Fruit fly (Drosophila melanogaster) whole organism, embryonic: ENCODE results near the gene Sodh1.

Experiments used
- ATbp ChIP-seq: fragments of 200-800 bp; sonication (Bioruptor generic); optimal IDR thresholded peaks from 2 replicates; lab custom pipeline; 2017; ENCODE audit warnings: missing biosample characterization, mild to moderate bottlenecking, missing genetic modification characterization, missing genetic modification reagents
- B-H1 ChIP-seq: fragments of 200-800 bp; sonication (Bioruptor generic); IDR thresholded peaks from 3 replicates; pipeline ENCODE4 v1.3.6; 2022; ENCODE audit warnings: missing biosample characterization, missing genetic modification characterization
- CG10462 ChIP-seq: fragments of 200-800 bp; sonication (Bioruptor generic); optimal IDR thresholded peaks from 2 replicates; lab custom pipeline; 2016; ENCODE audit warnings: missing biosample characterization, missing genetic modification characterization
- CG11093 ChIP-seq: fragments of 200-800 bp; sonication (Bioruptor generic); IDR thresholded peaks from 3 replicates; pipeline ENCODE4 v1.3.6; 2022; ENCODE audit warnings: missing biosample characterization, missing genetic modification characterization
- CG11560 ChIP-seq: fragments of 200-800 bp; sonication (Bioruptor generic); IDR thresholded peaks from 3 replicates; pipeline ENCODE4 v1.3.6; 2022; ENCODE audit warnings: missing biosample characterization, missing genetic modification characterization
- CG12071 ChIP-seq: fragments of 200-800 bp; sonication (Bioruptor generic); optimal IDR thresholded peaks from 3 replicates; lab custom pipeline; 2018; ENCODE audit warnings: missing biosample characterization, mild to moderate bottlenecking, missing genetic modification characterization
- CG12659 ChIP-seq: fragments of 200-800 bp; sonication (Bioruptor generic); optimal IDR thresholded peaks from 3 replicates; lab custom pipeline; 2017; ENCODE audit warnings: mild to moderate bottlenecking, missing biosample characterization, missing genetic modification reagents, missing genetic modification characterization
- CG1602 ChIP-seq: fragments of 200-800 bp; sonication (Bioruptor generic); optimal IDR thresholded peaks from 3 replicates; lab custom pipeline; 2016; ENCODE audit warnings: missing biosample characterization, missing genetic modification characterization
- CG1647 ChIP-seq: fragments of 200-800 bp; sonication (Bioruptor generic); optimal IDR thresholded peaks from 3 replicates; lab custom pipeline; 2016; ENCODE audit warnings: missing biosample characterization, missing genetic modification characterization
- CG16813 ChIP-seq: fragments of 200-800 bp; sonication (Bioruptor generic); IDR thresholded peaks from 3 replicates; pipeline ENCODE4 v1.3.6; 2022; ENCODE audit warnings: missing biosample characterization, missing genetic modification characterization; ENCODE audit not compliant: partially characterized antibody
- CG18011 ChIP-seq: fragments of 200-800 bp; sonication (Bioruptor generic); optimal IDR thresholded peaks from 2 replicates; lab custom pipeline; 2017; ENCODE audit warnings: missing biosample characterization, missing genetic modification characterization, mild to moderate bottlenecking, moderate library complexity, missing genotype
- CG18764 ChIP-seq: fragments of 200-800 bp; sonication (Bioruptor generic); optimal IDR thresholded peaks from 3 replicates; lab custom pipeline; 2016; ENCODE audit warnings: missing biosample characterization, missing genetic modification characterization
- CG2116 ChIP-seq: fragments of 200-800 bp; sonication (Bioruptor generic); optimal IDR thresholded peaks from 3 replicates; lab custom pipeline; 2018; ENCODE audit warnings: missing biosample characterization, mild to moderate bottlenecking, missing genetic modification characterization
- CG2678 ChIP-seq: fragments of 200-800 bp; sonication (Bioruptor generic); optimal IDR thresholded peaks from 3 replicates; lab custom pipeline; 2019; ENCODE audit warnings: missing biosample characterization, mild to moderate bottlenecking, missing genetic modification characterization, moderate library complexity
- CG31365 ChIP-seq: fragments of 200-800 bp; sonication (Bioruptor generic); optimal IDR thresholded peaks from 2 replicates; lab custom pipeline; 2018; ENCODE audit warnings: missing biosample characterization, mild to moderate bottlenecking, missing genetic modification characterization
- CG32772 ChIP-seq: fragments of 200-800 bp; sonication (Bioruptor generic); IDR thresholded peaks from 2 replicates; pipeline ENCODE4 v1.3.6; 2022; ENCODE audit warnings: missing biosample characterization, missing genetic modification characterization
- CG3407 ChIP-seq: fragments of 200-800 bp; sonication (Bioruptor generic); optimal IDR thresholded peaks from 2 replicates; lab custom pipeline; 2018; ENCODE audit warnings: missing biosample characterization, mild to moderate bottlenecking, missing genetic modification characterization
- CG34422 ChIP-seq: fragments of 200-800 bp; sonication (Bioruptor generic); IDR thresholded peaks from 3 replicates; pipeline ENCODE4 v1.3.6; 2022; ENCODE audit warnings: missing biosample characterization, missing genetic modification characterization
- CG3726 ChIP-seq: fragments of 200-800 bp; sonication (Bioruptor generic); IDR thresholded peaks from 3 replicates; pipeline ENCODE4, ENCODE4 v1.3.6; 2022; ENCODE audit warnings: missing biosample characterization, missing genetic modification characterization
- CG4820 ChIP-seq: fragments of 200-800 bp; sonication (Bioruptor generic); optimal IDR thresholded peaks from 3 replicates; lab custom pipeline; 2016; ENCODE audit warnings: missing biosample characterization, missing genetic modification characterization
- CG4854 ChIP-seq: fragments of 200-800 bp; sonication (Bioruptor generic); optimal IDR thresholded peaks from 2 replicates; lab custom pipeline; 2016; ENCODE audit warnings: missing biosample characterization, missing genetic modification characterization, inconsistent platforms
- CG5245 ChIP-seq: fragments of 200-800 bp; sonication (Bioruptor generic); optimal IDR thresholded peaks from 3 replicates; lab custom pipeline; 2016; ENCODE audit warnings: missing biosample characterization, missing genetic modification characterization
- CG6175 ChIP-seq: fragments of 200-800 bp; sonication (Bioruptor generic); IDR thresholded peaks from 3 replicates; pipeline ENCODE4 v1.3.6; 2022; ENCODE audit warnings: missing biosample characterization, missing genetic modification characterization
- CG6654 ChIP-seq: fragments of 200-800 bp; sonication (Bioruptor generic); optimal IDR thresholded peaks from 2 replicates; lab custom pipeline; 2017; ENCODE audit warnings: missing biosample characterization, mild to moderate bottlenecking, missing genetic modification characterization
- CG9817 ChIP-seq: fragments of 200-800 bp; sonication (Bioruptor generic); optimal IDR thresholded peaks from 2 replicates; lab custom pipeline; 2018; ENCODE audit warnings: missing biosample characterization, mild to moderate bottlenecking, missing genetic modification characterization, moderate library complexity
- CTCF ChIP-seq: fragments of 200-800 bp; sonication (Bioruptor generic); optimal IDR thresholded peaks from 2 replicates; lab custom pipeline; 2017; ENCODE audit warnings: missing biosample characterization, mild to moderate bottlenecking, missing genetic modification characterization, moderate library complexity
- Doc3 ChIP-seq: fragments of 200-800 bp; sonication (Bioruptor generic); IDR thresholded peaks from 3 replicates; pipeline ENCODE4 v1.3.6; 2022; ENCODE audit warnings: missing biosample characterization, missing genetic modification characterization; ENCODE audit not compliant: partially characterized antibody
- E2f2 ChIP-seq: fragments of 200-800 bp; sonication (Bioruptor generic); IDR thresholded peaks from 2 replicates; pipeline ENCODE4 v1.3.6; 2022; ENCODE audit warnings: missing biosample characterization, missing genetic modification characterization
- Eip74EF ChIP-seq, 2 experiments: fragments of 200-800 bp in 1 of 2; fragments of >200 bp in 1 of 2; sonication (Bioruptor generic) in 1 of 2; optimal IDR thresholded peaks; 2 replicates each; lab custom pipeline; 2017 to 2019; ENCODE audit warnings: missing biosample characterization in 2 of 2, missing genetic modification characterization in 2 of 2, mild to moderate bottlenecking in 1 of 2, moderate library complexity in 1 of 2
- Ets65A ChIP-seq: fragments of 200-800 bp; sonication (Bioruptor generic); peaks from one replicate; lab custom pipeline; 2016; ENCODE audit warnings: missing biosample characterization, missing genetic modification characterization
- Fer3 ChIP-seq: fragments of 200-800 bp; sonication (Bioruptor generic); optimal IDR thresholded peaks from 2 replicates; lab custom pipeline; 2018; ENCODE audit warnings: missing biosample characterization, mild to moderate bottlenecking, missing genetic modification characterization, moderate library complexity
- Jarid2 ChIP-seq: fragments of 200-800 bp; sonication (Bioruptor generic); optimal IDR thresholded peaks from 3 replicates; lab custom pipeline; 2017; ENCODE audit warnings: mild to moderate bottlenecking, missing biosample characterization, missing genetic modification reagents, missing genetic modification characterization
- Lim3 ChIP-seq: fragments of 200-800 bp; sonication (Bioruptor generic); IDR thresholded peaks from 2 replicates; pipeline ENCODE4 v1.3.6; 2022; ENCODE audit warnings: missing biosample characterization, missing genetic modification characterization
- Lpt ChIP-seq: fragments of >200 bp; optimal IDR thresholded peaks from 2 replicates; lab custom pipeline; 2018; ENCODE audit warnings: missing biosample characterization, missing genetic modification characterization
- Med ChIP-seq: fragments of 200-800 bp; sonication (Bioruptor generic); peaks from one replicate; lab custom pipeline; 2016; ENCODE audit warnings: missing biosample characterization, missing genetic modification characterization, mild to moderate bottlenecking, inconsistent platforms, moderate library complexity
- Sin3A ChIP-seq: fragments of >200 bp; optimal IDR thresholded peaks from 2 replicates; lab custom pipeline; 2018
- Sox100B ChIP-seq: fragments of 200-800 bp; sonication (Bioruptor generic); optimal IDR thresholded peaks from 3 replicates; lab custom pipeline; 2018; ENCODE audit warnings: missing biosample characterization, mild to moderate bottlenecking, missing genetic modification characterization
- crp ChIP-seq, 2 experiments: fragments of 200-800 bp; sonication (Bioruptor generic); optimal IDR thresholded peaks; 2 replicates in 1 of 2; 3 replicates in 1 of 2; lab custom pipeline; 2017; ENCODE audit warnings: missing biosample characterization in 2 of 2, missing genetic modification characterization in 2 of 2, mild to moderate bottlenecking in 1 of 2, moderate library complexity in 1 of 2
- ems ChIP-seq: fragments of 200-800 bp; sonication (Bioruptor generic); optimal IDR thresholded peaks from 3 replicates; lab custom pipeline; 2016; ENCODE audit warnings: missing biosample characterization, missing genetic modification characterization
- eve ChIP-seq, 2 experiments: fragments of >200 bp; optimal IDR thresholded peaks; 2 replicates each; lab custom pipeline; 2017; ENCODE audit warnings: missing biosample characterization in 2 of 2, missing genetic modification characterization in 2 of 2
- gce ChIP-seq: fragments of 200-800 bp; sonication (Bioruptor generic); IDR thresholded peaks from 3 replicates; pipeline ENCODE4 v1.3.6; 2022; ENCODE audit warnings: missing biosample characterization, missing genetic modification characterization
- gsb-n ChIP-seq: fragments of 200-800 bp; sonication (Bioruptor generic); optimal IDR thresholded peaks from 3 replicates; lab custom pipeline; 2018; ENCODE audit warnings: missing biosample characterization, mild to moderate bottlenecking, missing genetic modification characterization
- lmd ChIP-seq: fragments of 200-800 bp; sonication (Bioruptor generic); IDR thresholded peaks from 2 replicates; pipeline ENCODE4 v1.3.6; 2022; ENCODE audit warnings: missing biosample characterization, missing genetic modification characterization
- nerfin-2 ChIP-seq: fragments of 200-800 bp; sonication (Bioruptor generic); IDR thresholded peaks from 2 replicates; pipeline ENCODE4 v1.3.6; 2022; ENCODE audit warnings: missing biosample characterization, missing genetic modification characterization; ENCODE audit not compliant: partially characterized antibody
- nmo ChIP-seq: fragments of 200-800 bp; sonication (Bioruptor generic); optimal IDR thresholded peaks from 2 replicates; lab custom pipeline; 2018; ENCODE audit warnings: missing biosample characterization, mild to moderate bottlenecking, missing genetic modification characterization, moderate library complexity
- pho ChIP-seq: fragments of 200-800 bp; sonication (Bioruptor generic); optimal IDR thresholded peaks from 2 replicates; lab custom pipeline; 2016; ENCODE audit warnings: missing biosample characterization, missing genetic modification characterization
- prd ChIP-seq, 3 experiments: fragments of >200 bp in 2 of 3; fragments of 200-800 bp in 1 of 3; sonication (Bioruptor generic) in 1 of 3; optimal IDR thresholded peaks in 2 of 3; IDR thresholded peaks in 1 of 3; 2 replicates in 2 of 3; 3 replicates in 1 of 3; pipeline versions ENCODE4 v1.3.6 to Lab custom; 2017 to 2022; ENCODE audit warnings: missing biosample characterization in 1 of 3, missing genetic modification characterization in 1 of 3
- pzg ChIP-seq: fragments of 200-800 bp; sonication (Bioruptor generic); optimal IDR thresholded peaks from 3 replicates; lab custom pipeline; 2018; ENCODE audit warnings: missing biosample characterization, mild to moderate bottlenecking, missing genetic modification characterization, moderate library complexity
- rib ChIP-seq: fragments of 200-800 bp; sonication (Bioruptor generic); IDR thresholded peaks from 2 replicates; pipeline ENCODE4 v1.3.6; 2022; ENCODE audit warnings: missing biosample characterization, missing genetic modification characterization
- tx ChIP-seq: fragments of 200-800 bp; sonication (Bioruptor generic); optimal IDR thresholded peaks from 2 replicates; lab custom pipeline; 2016; ENCODE audit warnings: missing biosample characterization, missing genetic modification characterization
- unpg ChIP-seq: fragments of 200-800 bp; sonication (Bioruptor generic); optimal IDR thresholded peaks from 3 replicates; lab custom pipeline; 2018; ENCODE audit warnings: missing biosample characterization, mild to moderate bottlenecking, missing genetic modification characterization, moderate library complexity

Gene Sodh1

DNA sequence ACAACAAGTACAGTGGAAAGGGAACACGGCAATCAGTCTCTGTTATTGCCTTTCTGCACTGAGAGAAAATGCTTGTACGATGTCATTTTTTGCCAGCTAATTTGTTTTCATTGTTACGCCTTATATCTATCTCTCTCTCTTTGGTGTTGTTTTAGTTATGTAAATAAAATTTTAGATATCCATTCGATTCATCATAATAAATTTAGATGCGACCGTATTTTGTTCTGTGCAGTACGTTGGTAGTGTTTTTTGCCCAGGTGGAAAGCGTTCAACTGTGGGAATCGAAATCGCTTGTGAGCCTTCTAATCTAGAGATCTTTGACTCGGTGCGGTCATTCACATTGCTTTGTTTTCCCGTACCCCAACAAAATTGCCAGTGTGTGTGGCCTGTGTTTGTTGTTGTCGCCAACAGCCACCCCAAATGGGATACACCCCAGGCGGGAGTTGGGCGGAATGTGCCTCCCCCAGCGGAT, 23.6 kb downstream of the Sodh1 start (continued):
- TF ChIP-seq CG16813 (GFP tag; lab: Robert Waterston, UW) (no peak), Doc3 (GFP tag; lab: Robert Waterston, UW) (no peak), B-H1 (no peak), CG18764 (GFP tag; lab: Kevin White, UChicago) (peak; percentile 81), Med (peak; percentile 99), rib (GFP tag; lab: Robert Waterston, UW) (no peak), CG5245 (GFP tag; lab: Kevin White, UChicago) (peak; percentile 91), CG2116 (GFP tag; lab: Kevin White, UChicago) (peak; percentile 64), Sin3A (no peak), Sox100B (GFP tag; lab: Kevin White, UChicago) (peak; percentile 89), Lim3 (no peak), CG4854 (peak; percentile 80), crp (GFP tag; optimal IDR thresholded peaks at IDR 0.05; lab: Kevin White, UChicago) (peak in 1 of 2 experiments; percentile 45), CTCF (GFP tag; lab: Kevin White, UChicago) (peak; percentile 64), CG6654 (GFP tag; lab: Kevin White, UChicago) (peak; percentile 73), E2f2 (GFP tag; lab: Robert Waterston, UW) (no peak), Fer3 (tag; lab: Kevin White, UChicago) (peak; percentile 91), CG11093 (peak; percentile 84), eve (GFP tag; optimal IDR thresholded peaks at IDR 0.05; lab: Kevin White, UChicago) (no peak), pzg (GFP tag; lab: Kevin White, UChicago) (peak; percentile 7), Jarid2 (peak; percentile 54), CG12071 (GFP tag; lab: Kevin White, UChicago) (peak; percentile 85), Lpt (GFP tag; lab: Kevin White, UChicago) (no peak), CG9817 (peak; percentile 78), Ets65A (GFP tag; lab: Kevin White, UChicago) (peak; percentile 99), CG1602 (peak; percentile 82), nmo (GFP tag; lab: Kevin White, UChicago) (peak; percentile 91), prd (optimal IDR thresholded peaks at IDR 0.05; lab: Kevin White, UChicago) (no peak), prd (GFP tag; IDR thresholded peaks at IDR 0.05; lab: Robert Waterston, UW) (no peak), nerfin-2 (GFP tag; lab: Robert Waterston, UW) (no peak), unpg (GFP tag; lab: Kevin White, UChicago) (peak; percentile 91), CG2678 (peak; percentile 94), CG4820 (GFP tag; lab: Kevin White, UChicago) (peak; percentile 88), CG6175 (no peak), CG3407 (GFP tag; lab: Kevin White, UChicago) (peak; percentile 73), ATbp (peak; percentile 91), CG31365 (tag; lab: Kevin White, UChicago) (peak; percentile 54), CG34422 (GFP tag; lab: Robert Waterston, UW) (no peak), pho (GFP tag; lab: Kevin White, UChicago) (peak; percentile 89), gsb-n (tag; lab: Kevin White, UChicago) (peak; percentile 83), CG1647 (GFP tag; lab: Kevin White, UChicago) (peak; percentile 86), gce (no peak), Eip74EF (GFP tag; optimal IDR thresholded peaks at IDR 0.05; lab: Kevin White, UChicago) (peak in 1 of 2 experiments; percentile 72), CG10462 (GFP tag; lab: Kevin White, UChicago) (peak; percentile 76), CG18011 (GFP tag; lab: Kevin White, UChicago) (peak; percentile 62), CG32772 (GFP tag; lab: Robert Waterston, UW) (no peak), CG11560 (tag; lab: Robert Waterston, UW) (no peak), tx (GFP tag; lab: Kevin White, UChicago) (peak; percentile 89), CG12659 (GFP tag; lab: Kevin White, UChicago) (peak; percentile 84), CG3726 (GFP tag; lab: Robert Waterston, UW) (no peak), lmd (no peak), ems (GFP tag; lab: Kevin White, UChicago) (peak; percentile 87)
